Fruit fly (Drosophila melanogaster) whole organism, embryonic: ENCODE results near the gene Ugt35D1.

Experiments used
- Aef1 ChIP-seq: fragments of 200-800 bp; sonication (Bioruptor generic); IDR thresholded peaks from 3 replicates; pipeline ENCODE4 v1.3.6; 2022; ENCODE audit warnings: missing biosample characterization, missing genetic modification characterization
- CG1529 ChIP-seq: fragments of 200-800 bp; sonication (Bioruptor generic); optimal IDR thresholded peaks from 3 replicates; lab custom pipeline; 2018; ENCODE audit warnings: missing biosample characterization, missing genetic modification characterization
- CG16815 ChIP-seq: fragments of 200-800 bp; sonication (Bioruptor generic); optimal IDR thresholded peaks from 3 replicates; lab custom pipeline; 2017; ENCODE audit warnings: missing biosample characterization, mild to moderate bottlenecking, missing genetic modification characterization
- CG2875 ChIP-seq: fragments of 200-800 bp; sonication (Bioruptor generic); optimal IDR thresholded peaks from 2 replicates; lab custom pipeline; 2017; ENCODE audit warnings: missing biosample characterization, mild to moderate bottlenecking, missing genetic modification characterization, missing genetic modification reagents
- CG3847 ChIP-seq: fragments of 200-800 bp; sonication (Bioruptor generic); IDR thresholded peaks from 2 replicates; pipeline ENCODE4 v1.3.6; 2022; ENCODE audit warnings: missing biosample characterization, missing genetic modification characterization
- CG4707 ChIP-seq: fragments of 200-800 bp; sonication (Bioruptor generic); optimal IDR thresholded peaks from 2 replicates; lab custom pipeline; 2018; ENCODE audit warnings: missing biosample characterization, mild to moderate bottlenecking, missing genetic modification characterization, moderate library complexity
- CG7357 ChIP-seq: fragments of 200-800 bp; sonication (Bioruptor generic); IDR thresholded peaks from 3 replicates; pipeline ENCODE4 v1.3.6; 2022; ENCODE audit warnings: missing biosample characterization, missing genetic modification characterization
- Lim3 ChIP-seq: fragments of 200-800 bp; sonication (Bioruptor generic); IDR thresholded peaks from 2 replicates; pipeline ENCODE4 v1.3.6; 2022; ENCODE audit warnings: missing biosample characterization, missing genetic modification characterization
- NC2α ChIP-seq: fragments of 200-800 bp; sonication (Bioruptor generic); optimal IDR thresholded peaks from 2 replicates; lab custom pipeline; 2016; ENCODE audit warnings: missing biosample characterization, missing genetic modification characterization
- crol ChIP-seq: fragments of 200-800 bp; sonication (Bioruptor generic); IDR thresholded peaks from 2 replicates; pipeline ENCODE4 v1.3.6; 2022; ENCODE audit warnings: missing biosample characterization, missing genetic modification characterization
- eyg ChIP-seq: fragments of 200-800 bp; sonication (Bioruptor generic); optimal IDR thresholded peaks from 3 replicates; lab custom pipeline; 2016; ENCODE audit warnings: missing biosample characterization, missing genetic modification characterization
- lab ChIP-seq: fragments of 200-800 bp; sonication (Bioruptor generic); optimal IDR thresholded peaks from 3 replicates; lab custom pipeline; 2017; ENCODE audit warnings: missing biosample characterization, missing genetic modification characterization, mild to moderate bottlenecking, moderate library complexity, missing genetic modification reagents
- tna ChIP-seq: fragments of 200-800 bp; sonication (Bioruptor generic); IDR thresholded peaks from 2 replicates; pipeline ENCODE4 v1.3.6; 2022; ENCODE audit warnings: missing biosample characterization, missing genetic modification characterization; ENCODE audit not compliant: partially characterized antibody
- toy ChIP-seq: fragments of 200-800 bp; sonication (Bioruptor generic); IDR thresholded peaks from 2 replicates; pipeline ENCODE4 v1.3.6; 2022; ENCODE audit warnings: missing biosample characterization, missing genetic modification characterization

dm6 chr3R:31395222-31395831 lies at the start of gene Ugt35D1, which contains the start of gene Gcn2:
- TF ChIP-seq eyg (no peak), CG4707 (GFP tag; lab: Kevin White, UChicago) (peak; percentile 60), NC2α (peak; percentile 48), crol (GFP tag; lab: Robert Waterston, UW) (no peak), CG2875 (peak; percentile 81), CG7357 (GFP tag; lab: Robert Waterston, UW) (no peak), Lim3 (GFP tag; lab: Robert Waterston, UW) (no peak), CG16815 (GFP tag; lab: Kevin White, UChicago) (no peak), CG1529 (GFP tag; lab: Kevin White, UChicago) (peak; percentile 63), lab (GFP tag; lab: Kevin White, UChicago) (no peak), tna (GFP tag; lab: Robert Waterston, UW) (no peak), toy (GFP tag; lab: Robert Waterston, UW) (no peak), Aef1 (GFP tag; lab: Robert Waterston, UW) (no peak), CG3847 (no peak)
